Worm (Caenorhabditis elegans) whole organism, early embryonic: ENCODE results near the gene ZC443.7.

ENCODE experiments used
- ama-1 ChIP-seq: fragments of 150-350 bp; optimal IDR thresholded peaks from 2 replicates; lab custom pipeline; 2014
- pes-1 ChIP-seq: fragments of 200-800 bp; sonication (Bioruptor generic); IDR thresholded peaks from 2 replicates; pipeline ENCODE4 v1.3.6; 2022; ENCODE audit warnings: missing genetic modification reagents, missing genetic modification characterization, missing compliant biosample characterization
- tbx-37 ChIP-seq: fragments of 200-800 bp; sonication (Bioruptor generic); conservative IDR thresholded peaks from 2 replicates; pipeline ENCODE4 v1.3.6; 2022; ENCODE audit warnings: missing genetic modification reagents, missing genetic modification characterization, missing compliant biosample characterization

DNA sequence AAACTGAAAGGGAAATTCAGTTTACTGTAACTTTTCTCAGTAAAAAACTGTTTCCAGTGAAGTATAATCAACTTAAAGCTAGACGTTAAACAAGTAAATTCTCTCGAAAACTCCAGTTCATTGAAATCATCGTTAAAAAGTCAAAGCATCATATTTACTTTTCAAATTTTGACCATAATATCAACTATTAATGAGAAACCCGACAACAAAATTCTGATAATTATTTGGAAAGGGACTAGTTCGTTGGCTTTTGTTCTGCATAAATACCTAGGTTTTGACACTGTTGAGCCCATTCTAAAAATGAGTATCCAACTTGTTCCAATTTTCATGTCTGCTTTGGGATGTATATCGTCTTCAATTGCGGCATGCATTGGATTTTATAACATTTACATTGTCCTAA, at the start of gene ZC443.7:
- TF ChIP-seq ama-1 (lab: Kevin White, UChicago) (no peak), tbx-37 (GFP tag; lab: Robert Waterston, UW) (no peak), pes-1 (GFP tag; lab: Robert Waterston, UW) (no peak)
